Worm (Caenorhabditis elegans) whole organism, L2 larva: Measurements from ENCODE around the gene T05A8.7.

Experiments used
- fos-1 ChIP-seq: fragments of 150-350 bp; optimal IDR thresholded peaks from 2 replicates; lab custom pipeline; 2014; ENCODE audit warnings: missing biosample characterization, missing genetic modification characterization
- lsy-2 ChIP-seq, 2 experiments: fragments of 150-350 bp in 1 of 2; sonication (generic microtip) in 1 of 2; optimal IDR thresholded peaks; 2 replicates each; lab custom pipeline; 2014 to 2017; ENCODE audit warnings: missing biosample characterization in 2 of 2, missing genetic modification characterization in 2 of 2
- nhr-25 ChIP-seq: fragments of 150-350 bp; sonication (generic microtip); optimal IDR thresholded peaks from 3 replicates; lab custom pipeline; 2014; ENCODE audit warnings: missing biosample characterization, missing genetic modification characterization

ce11 chrII:2791693-2792092 lies 49.5 kb upstream of the T05A8.7 start:
- TF ChIP-seq lsy-2 (tag; optimal IDR thresholded peaks at IDR 0.05; lab: Kevin White, UChicago): no peak
- TF ChIP-seq fos-1 (tag; lab: Kevin White, UChicago): no peak
- no peak for TF ChIP-seq nhr-25
